Fruit fly (Drosophila melanogaster) whole organism, embryonic: Measurements from ENCODE around the gene Pax.

Experiments used
- Ada2b ChIP-seq: fragments of 200-800 bp; sonication (Bioruptor generic); IDR thresholded peaks from 2 replicates; pipeline ENCODE4 v1.3.6; 2022; ENCODE audit warnings: missing biosample characterization, missing genetic modification characterization
- Aef1 ChIP-seq: fragments of 200-800 bp; sonication (Bioruptor generic); IDR thresholded peaks from 3 replicates; pipeline ENCODE4 v1.3.6; 2022; ENCODE audit warnings: missing biosample characterization, missing genetic modification characterization
- B-H2 ChIP-seq: fragments of 200-800 bp; sonication (Bioruptor generic); optimal IDR thresholded peaks from 2 replicates; lab custom pipeline; 2018; ENCODE audit warnings: missing biosample characterization, mild to moderate bottlenecking, missing genetic modification characterization
- CG10209 ChIP-seq: fragments of 200-800 bp; sonication (Bioruptor generic); optimal IDR thresholded peaks from 3 replicates; lab custom pipeline; 2017; ENCODE audit warnings: missing biosample characterization, mild to moderate bottlenecking, missing genetic modification characterization, missing genetic modification reagents
- CG10654 ChIP-seq: fragments of 200-800 bp; sonication (Bioruptor generic); optimal IDR thresholded peaks from 2 replicates; lab custom pipeline; 2016; ENCODE audit warnings: missing biosample characterization, missing genetic modification characterization
- CG12104 ChIP-seq: fragments of 200-800 bp; sonication (Bioruptor generic); optimal IDR thresholded peaks from 3 replicates; lab custom pipeline; 2016; ENCODE audit warnings: missing biosample characterization, missing genetic modification characterization
- CG15514 ChIP-seq: fragments of 200-800 bp; sonication (Bioruptor generic); optimal IDR thresholded peaks from 3 replicates; lab custom pipeline; 2017; ENCODE audit warnings: missing biosample characterization, missing genetic modification characterization, mild to moderate bottlenecking, moderate library complexity, missing genetic modification reagents
- CG16779 ChIP-seq: fragments of 200-800 bp; sonication (Bioruptor generic); IDR thresholded peaks from 2 replicates; pipeline ENCODE4 v1.3.6; 2022; ENCODE audit warnings: missing biosample characterization, missing genetic modification characterization
- CG17328 ChIP-seq: fragments of 200-800 bp; sonication (Bioruptor generic); IDR thresholded peaks from 2 replicates; pipeline ENCODE4 v1.3.6; 2022; ENCODE audit warnings: missing biosample characterization, missing genetic modification characterization
- CG17359 ChIP-seq: fragments of 200-800 bp; sonication (Bioruptor generic); optimal IDR thresholded peaks from 3 replicates; lab custom pipeline; 2018; ENCODE audit warnings: missing biosample characterization, mild to moderate bottlenecking, missing genetic modification characterization, moderate library complexity
- CG18599 ChIP-seq: fragments of 200-800 bp; sonication (Bioruptor generic); optimal IDR thresholded peaks from 3 replicates; lab custom pipeline; 2017; ENCODE audit warnings: missing biosample characterization, missing genetic modification characterization, mild to moderate bottlenecking, moderate library complexity, missing genetic modification reagents
- CG18619 ChIP-seq: fragments of 200-800 bp; sonication (Bioruptor generic); optimal IDR thresholded peaks from 3 replicates; lab custom pipeline; 2017; ENCODE audit warnings: missing biosample characterization, mild to moderate bottlenecking, missing genetic modification characterization
- CG2120 ChIP-seq: fragments of 200-800 bp; sonication (Bioruptor generic); optimal IDR thresholded peaks from 3 replicates; lab custom pipeline; 2016; ENCODE audit warnings: missing biosample characterization, missing genetic modification characterization
- CG2678 ChIP-seq: fragments of 200-800 bp; sonication (Bioruptor generic); optimal IDR thresholded peaks from 3 replicates; lab custom pipeline; 2019; ENCODE audit warnings: missing biosample characterization, mild to moderate bottlenecking, missing genetic modification characterization, moderate library complexity
- CG32532 ChIP-seq: fragments of 200-800 bp; sonication (Bioruptor generic); IDR thresholded peaks from 2 replicates; pipeline ENCODE4 v1.3.6; 2022; ENCODE audit warnings: missing biosample characterization, missing genetic modification characterization
- CG32772 ChIP-seq: fragments of 200-800 bp; sonication (Bioruptor generic); IDR thresholded peaks from 2 replicates; pipeline ENCODE4 v1.3.6; 2022; ENCODE audit warnings: missing biosample characterization, missing genetic modification characterization
- CG3838 ChIP-seq: fragments of 200-800 bp; sonication (Bioruptor generic); optimal IDR thresholded peaks from 3 replicates; lab custom pipeline; 2016; ENCODE audit warnings: missing biosample characterization, missing genetic modification characterization
- CG4617 ChIP-seq: fragments of 200-800 bp; sonication (Bioruptor generic); optimal IDR thresholded peaks from 3 replicates; lab custom pipeline; 2016; ENCODE audit warnings: missing biosample characterization, missing genetic modification characterization, borderline replicate concordance
- CG6683 ChIP-seq: fragments of 200-800 bp; sonication (Bioruptor generic); optimal IDR thresholded peaks from 2 replicates; lab custom pipeline; 2017; ENCODE audit warnings: missing biosample characterization, mild to moderate bottlenecking, missing genetic modification characterization, missing genetic modification reagents
- CG7745 ChIP-seq: fragments of 200-800 bp; sonication (Bioruptor generic); optimal IDR thresholded peaks from 2 replicates; lab custom pipeline; 2018; ENCODE audit warnings: missing biosample characterization, mild to moderate bottlenecking, missing genetic modification characterization, moderate library complexity
- CG7963 ChIP-seq: fragments of 200-800 bp; sonication (Bioruptor generic); IDR thresholded peaks from 3 replicates; pipeline ENCODE4 v1.3.6; 2022; ENCODE audit warnings: missing biosample characterization, missing genetic modification characterization; ENCODE audit not compliant: partially characterized antibody
- CG8359 ChIP-seq: fragments of 200-800 bp; sonication (Bioruptor generic); optimal IDR thresholded peaks from 2 replicates; lab custom pipeline; 2017; ENCODE audit warnings: missing biosample characterization, mild to moderate bottlenecking, missing genetic modification characterization, borderline replicate concordance
- CG8388 ChIP-seq: fragments of 200-800 bp; sonication (Bioruptor generic); optimal IDR thresholded peaks from 2 replicates; lab custom pipeline; 2019; ENCODE audit warnings: missing biosample characterization, mild to moderate bottlenecking, missing genetic modification characterization, moderate library complexity
- CG8924 ChIP-seq: fragments of 200-800 bp; optimal IDR thresholded peaks from 3 replicates; lab custom pipeline; 2019; ENCODE audit warnings: missing biosample characterization, mild to moderate bottlenecking, missing genetic modification characterization, moderate library complexity
- Fer1 ChIP-seq: fragments of 200-800 bp; sonication (Bioruptor generic); optimal IDR thresholded peaks from 2 replicates; lab custom pipeline; 2017; ENCODE audit warnings: missing biosample characterization, mild to moderate bottlenecking, missing genetic modification characterization
- Hey ChIP-seq: fragments of 200-800 bp; sonication (Bioruptor generic); optimal IDR thresholded peaks from 3 replicates; lab custom pipeline; 2018; ENCODE audit warnings: missing biosample characterization, mild to moderate bottlenecking, missing genetic modification characterization
- Hr39 ChIP-seq: fragments of >200 bp; optimal IDR thresholded peaks from 2 replicates; lab custom pipeline; 2017
- Kr ChIP-seq: fragments of 200-800 bp; sonication (Bioruptor generic); optimal IDR thresholded peaks from 2 replicates; lab custom pipeline; 2017; ENCODE audit warnings: missing biosample characterization, mild to moderate bottlenecking, missing genetic modification characterization
- Max ChIP-seq: fragments of 200-800 bp; sonication (Bioruptor generic); optimal IDR thresholded peaks from 2 replicates; lab custom pipeline; 2016; ENCODE audit warnings: missing biosample characterization, mild to moderate bottlenecking, missing genetic modification characterization
- Myb ChIP-seq: fragments of 200-800 bp; sonication (Bioruptor generic); optimal IDR thresholded peaks from 2 replicates; lab custom pipeline; 2016; ENCODE audit warnings: missing biosample characterization, missing genetic modification characterization
- Pdp1 ChIP-seq, 2 experiments: fragments of 200-800 bp; sonication (Bioruptor generic); optimal IDR thresholded peaks; 3 replicates each; lab custom pipeline; 2016; ENCODE audit warnings: missing biosample characterization in 2 of 2, missing genetic modification characterization in 2 of 2, mild to moderate bottlenecking in 1 of 2, moderate library complexity in 1 of 2
- Scr ChIP-seq: fragments of 200-800 bp; sonication (Bioruptor generic); IDR thresholded peaks from 2 replicates; pipeline ENCODE4 v1.3.6; 2022; ENCODE audit warnings: missing biosample characterization, missing genetic modification characterization; ENCODE audit not compliant: partially characterized antibody
- abd-A ChIP-seq: fragments of 200-800 bp; sonication (Bioruptor generic); optimal IDR thresholded peaks from 3 replicates; lab custom pipeline; 2019; ENCODE audit warnings: missing biosample characterization, mild to moderate bottlenecking, missing genetic modification characterization, moderate library complexity
- amos ChIP-seq: fragments of 200-800 bp; sonication (Bioruptor generic); IDR thresholded peaks from 2 replicates; pipeline ENCODE4 v1.3.6; 2022; ENCODE audit warnings: missing biosample characterization, missing genetic modification characterization; ENCODE audit not compliant: partially characterized antibody
- danr ChIP-seq: fragments of 200-800 bp; sonication (Bioruptor generic); IDR thresholded peaks from 2 replicates; pipeline ENCODE4 v1.3.6; 2022; ENCODE audit warnings: missing biosample characterization, missing genetic modification characterization
- jigr1 ChIP-seq: fragments of 200-800 bp; sonication (Bioruptor generic); IDR thresholded peaks from 3 replicates; pipeline ENCODE4 v1.3.6; 2022; ENCODE audit warnings: missing biosample characterization, missing genetic modification characterization
- nau ChIP-seq: fragments of 200-800 bp; sonication (Bioruptor generic); optimal IDR thresholded peaks from 3 replicates; lab custom pipeline; 2017; ENCODE audit warnings: missing biosample characterization, mild to moderate bottlenecking, missing genetic modification characterization, missing genetic modification reagents
- nmo ChIP-seq: fragments of 200-800 bp; sonication (Bioruptor generic); optimal IDR thresholded peaks from 2 replicates; lab custom pipeline; 2018; ENCODE audit warnings: missing biosample characterization, mild to moderate bottlenecking, missing genetic modification characterization, moderate library complexity
- onecut ChIP-seq: fragments of 200-800 bp; sonication (Bioruptor generic); IDR thresholded peaks from 2 replicates; pipeline ENCODE4 v1.3.6; 2022; ENCODE audit warnings: missing biosample characterization, missing genetic modification characterization
- org-1 ChIP-seq: fragments of 200-800 bp; sonication (Bioruptor generic); optimal IDR thresholded peaks from 2 replicates; lab custom pipeline; 2017; ENCODE audit warnings: missing biosample characterization, missing genetic modification characterization
- pnt ChIP-seq: fragments of 200-800 bp; sonication (Bioruptor generic); optimal IDR thresholded peaks from 3 replicates; lab custom pipeline; 2016; ENCODE audit warnings: missing biosample characterization, missing genetic modification characterization
- pzg ChIP-seq: fragments of 200-800 bp; sonication (Bioruptor generic); optimal IDR thresholded peaks from 3 replicates; lab custom pipeline; 2018; ENCODE audit warnings: missing biosample characterization, mild to moderate bottlenecking, missing genetic modification characterization, moderate library complexity
- salm ChIP-seq: fragments of 200-800 bp; sonication (Bioruptor generic); optimal IDR thresholded peaks from 2 replicates; lab custom pipeline; 2018; ENCODE audit warnings: missing biosample characterization, mild to moderate bottlenecking, missing genetic modification characterization
- sd ChIP-seq: fragments of 200-800 bp; sonication (Bioruptor generic); optimal IDR thresholded peaks from 3 replicates; lab custom pipeline; 2018; ENCODE audit warnings: missing biosample characterization, mild to moderate bottlenecking, missing genetic modification characterization, moderate library complexity
- sisA ChIP-seq: fragments of 200-800 bp; sonication (Bioruptor generic); IDR thresholded peaks from 2 replicates; pipeline ENCODE4 v1.3.6; 2022; ENCODE audit warnings: missing biosample characterization, missing genetic modification characterization
- tgo ChIP-seq: fragments of 200-800 bp; sonication (Bioruptor generic); IDR thresholded peaks from 3 replicates; pipeline ENCODE4 v1.3.6; 2022; ENCODE audit warnings: missing biosample characterization, missing genetic modification characterization
- toy ChIP-seq: fragments of 200-800 bp; sonication (Bioruptor generic); IDR thresholded peaks from 2 replicates; pipeline ENCODE4 v1.3.6; 2022; ENCODE audit warnings: missing biosample characterization, missing genetic modification characterization
- vnd ChIP-seq: fragments of 200-800 bp; sonication (Bioruptor generic); IDR thresholded peaks from 3 replicates; pipeline ENCODE4 v1.3.6; 2022; ENCODE audit warnings: missing biosample characterization, missing genetic modification characterization; ENCODE audit not compliant: partially characterized antibody

Pax gene

dm6 chr2L:19416602-19417497 is 9.5 kb downstream of the Pax start, which contains the start of gene Lectin-galC1 (continued):
- peak; percentile 60 for TF ChIP-seq CG6683 (GFP tag; lab: Kevin White, UChicago)
- no peak for TF ChIP-seq Scr (GFP tag; lab: Robert Waterston, UW)
- peak; percentile 70 for TF ChIP-seq CG4617
- peak; percentile 28 for TF ChIP-seq Hey
- TF ChIP-seq Myb: peak; percentile 69
- peak; percentile 57 for TF ChIP-seq CG7745 (tag; lab: Kevin White, UChicago)
- peak; percentile 59 for TF ChIP-seq onecut (GFP tag; lab: Robert Waterston, UW)
- peak; percentile 87 for TF ChIP-seq CG10209 (GFP tag; lab: Kevin White, UChicago)
- TF ChIP-seq CG10654 (GFP tag; lab: Kevin White, UChicago): peak; percentile 84
- TF ChIP-seq amos: no peak
- TF ChIP-seq org-1 (GFP tag; lab: Kevin White, UChicago): peak; percentile 87
- 0 out of 2 replicates have a peak, but pooled peaks have one; percentile 13 for TF ChIP-seq toy (GFP tag; lab: Robert Waterston, UW)
- TF ChIP-seq CG7963: no peak
- TF ChIP-seq Aef1 (GFP tag; lab: Robert Waterston, UW): peak; percentile 76
- peak; percentile 84 for TF ChIP-seq CG18619 (GFP tag; lab: Kevin White, UChicago)
- TF ChIP-seq pzg: no peak
- TF ChIP-seq sisA (GFP tag; lab: Robert Waterston, UW): peak; percentile 88; the same call in 1 of the 2 replicates
- TF ChIP-seq CG16779: no peak
- TF ChIP-seq Ada2b (GFP tag; lab: Robert Waterston, UW): peak; percentile 85
- peak; percentile 92 for TF ChIP-seq CG17359 (tag; lab: Kevin White, UChicago)
- peak; percentile 80 for TF ChIP-seq Max (GFP tag; lab: Kevin White, UChicago)
- no peak for TF ChIP-seq jigr1 (GFP tag; lab: Robert Waterston, UW)
- peak; percentile 80 for TF ChIP-seq CG12104 (GFP tag; lab: Kevin White, UChicago)
- TF ChIP-seq sd (tag; lab: Kevin White, UChicago): peak; percentile 81
- peak; percentile 77 for TF ChIP-seq CG18599
- TF ChIP-seq CG2120 (GFP tag; lab: Kevin White, UChicago): peak; percentile 58
- TF ChIP-seq abd-A (tag; lab: Kevin White, UChicago): peak; percentile 18
- peak; percentile 88 for TF ChIP-seq salm (tag; lab: Kevin White, UChicago)
- peak; percentile 83 for TF ChIP-seq CG32772
- peak; percentile 72 for TF ChIP-seq CG3838 (GFP tag; lab: Kevin White, UChicago)
- TF ChIP-seq Fer1 (GFP tag; lab: Kevin White, UChicago): peak; percentile 82
- peak; percentile 88 for TF ChIP-seq CG2678 (tag; lab: Kevin White, UChicago)
- peak; percentile 68 for TF ChIP-seq CG8359 (GFP tag; lab: Kevin White, UChicago)
- peak; percentile 89 for TF ChIP-seq nmo (GFP tag; lab: Kevin White, UChicago)
- TF ChIP-seq CG8924 (tag; lab: Kevin White, UChicago): peak; percentile 92
- peak; percentile 87 to 90 for TF ChIP-seq Pdp1 (GFP tag; optimal IDR thresholded peaks at IDR 0.05; lab: Kevin White, UChicago)
- TF ChIP-seq B-H2 (GFP tag; lab: Kevin White, UChicago): peak; percentile 5
- peak; percentile 87 for TF ChIP-seq CG8388 (GFP tag; lab: Kevin White, UChicago)
- peak; percentile 60 for TF ChIP-seq danr (GFP tag; lab: Robert Waterston, UW)
- TF ChIP-seq CG15514 (GFP tag; lab: Kevin White, UChicago): peak; percentile 63
- peak; percentile 93 for TF ChIP-seq pnt (GFP tag; lab: Kevin White, UChicago)
- TF ChIP-seq CG32532: peak; percentile 74
- TF ChIP-seq CG17328: peak; percentile 91
- no peak for TF ChIP-seq vnd (GFP tag; lab: Robert Waterston, UW)
- no peak for TF ChIP-seq Kr (GFP tag; lab: Kevin White, UChicago)
- no peak for TF ChIP-seq Hr39
- peak; percentile 74 for TF ChIP-seq nau (GFP tag; lab: Kevin White, UChicago)
- peak; percentile 87 for TF ChIP-seq tgo
